Worm (Caenorhabditis elegans): ENCODE data around the gene arrd-22.
A peak's percentile ranks its signal among the peaks of the same experiment; 100 is the strongest.

arrd-22 gene

DNA sequence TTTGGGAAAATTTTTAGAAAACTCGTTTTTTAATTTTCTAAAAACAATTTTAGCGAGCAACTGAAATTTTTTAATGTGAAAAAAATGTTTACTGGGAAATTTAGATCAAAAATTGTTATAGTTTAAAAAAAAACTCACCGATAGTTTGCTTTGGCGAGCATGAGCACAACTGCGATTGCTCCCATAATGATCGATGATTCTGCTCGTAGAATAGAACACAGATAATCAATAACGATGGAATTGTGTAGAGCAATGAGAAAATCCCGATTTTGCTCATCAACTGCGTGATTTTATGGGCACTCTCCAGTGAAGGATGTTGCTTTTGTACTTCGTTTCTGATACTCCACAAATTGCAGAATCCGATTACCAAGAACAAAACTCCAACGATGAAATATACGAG lies 32.3 kb downstream of the arrd-22 start:
- TF ChIP-seq pqm-1 (tag; optimal IDR thresholded peaks at IDR 0.05) (no peak), C38D4.7 (GFP tag; optimal IDR thresholded peaks at IDR 0.05) (no peak), unc-55 (GFP tag; optimal IDR thresholded peaks at IDR 0.05) (no peak), elt-2 (tag; optimal IDR thresholded peaks at IDR 0.05) (no peak), sdc-2 (tag; optimal IDR thresholded peaks at IDR 0.05) (no peak), ceh-19 (GFP tag; optimal IDR thresholded peaks at IDR 0.05) (no peak), F13H6.1 (tag; optimal IDR thresholded peaks at IDR 0.05) (no peak), ahr-1 (tag; optimal IDR thresholded peaks at IDR 0.05) (no peak), pat-9 (tag; optimal IDR thresholded peaks at IDR 0.05) (no peak)

DNA sequence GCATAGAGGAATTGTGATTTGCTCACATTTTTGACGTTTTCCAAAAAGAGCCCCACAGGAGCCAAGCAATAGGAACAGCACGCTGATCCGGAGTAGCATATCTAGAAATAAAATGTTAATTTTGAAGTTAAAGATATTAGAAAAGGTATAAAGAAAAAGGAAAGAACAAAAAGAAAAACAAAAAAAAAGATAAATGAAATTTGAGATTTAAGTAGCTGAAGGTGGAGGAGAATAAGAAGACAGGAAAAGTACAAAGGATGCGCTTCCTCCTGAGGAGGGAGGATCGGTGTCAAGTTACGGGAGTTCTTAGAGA lies 34.4 kb downstream of the arrd-22 start, which contains the start of gene cfz-2:
cfz-2 (minus strand) TSS at position 101 of the 313 bp plus-strand sequence.
- no peak for TF ChIP-seq ref-2 (tag; optimal IDR thresholded peaks at IDR 0.05)
- TF ChIP-seq sdc-2 (tag; optimal IDR thresholded peaks at IDR 0.05): no peak
- peak; percentile 71 for TF ChIP-seq ceh-34 (tag; optimal IDR thresholded peaks at IDR 0.05)

DNA sequence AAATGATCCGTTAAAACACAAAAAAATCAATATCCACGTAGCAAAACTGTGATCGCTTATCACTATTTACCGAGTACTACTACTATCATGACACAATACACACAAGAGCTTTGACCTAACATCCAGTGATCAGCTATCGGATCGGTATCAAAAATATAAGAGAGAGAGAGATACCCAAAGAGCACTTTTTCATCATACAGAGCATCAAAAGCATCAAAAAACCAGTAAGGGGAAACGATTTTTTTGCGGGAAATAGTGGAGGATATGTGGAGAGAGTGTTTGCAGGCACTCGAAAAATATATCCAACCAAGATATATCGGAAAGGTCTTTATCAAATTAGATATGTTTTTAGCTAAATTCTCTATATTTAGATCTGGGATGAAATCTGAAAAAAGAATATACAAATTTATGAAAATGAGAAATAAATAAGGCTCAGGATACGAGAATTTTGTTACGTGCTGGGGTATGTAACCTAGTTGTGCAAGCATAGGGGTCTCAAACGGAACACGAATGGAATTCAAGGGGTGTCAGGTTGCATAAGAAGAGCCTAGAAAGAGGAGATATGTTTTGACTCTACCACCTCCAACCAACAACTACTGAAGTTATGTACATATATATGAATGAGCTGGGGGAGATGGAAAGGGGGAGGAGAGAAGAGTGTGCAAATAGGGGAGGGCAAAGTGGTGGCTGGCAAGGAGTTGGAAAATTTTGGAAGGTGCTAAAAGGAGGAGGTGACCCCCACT lies 34.9 kb downstream of the arrd-22 start:
- TF ChIP-seq tbx-2 (tag; optimal IDR thresholded peaks at IDR 0.05) (peak; percentile 37), ceh-34 (tag; optimal IDR thresholded peaks at IDR 0.05) (peak; percentile 92), ref-2 (tag; optimal IDR thresholded peaks at IDR 0.05) (peak; percentile 23), F13H6.1 (tag; optimal IDR thresholded peaks at IDR 0.05) (no peak), ceh-14 (tag; optimal IDR thresholded peaks at IDR 0.05) (no peak), ceh-19 (GFP tag; optimal IDR thresholded peaks at IDR 0.05) (peak; percentile 2), fkh-6 (tag; optimal IDR thresholded peaks at IDR 0.05) (no peak)

DNA sequence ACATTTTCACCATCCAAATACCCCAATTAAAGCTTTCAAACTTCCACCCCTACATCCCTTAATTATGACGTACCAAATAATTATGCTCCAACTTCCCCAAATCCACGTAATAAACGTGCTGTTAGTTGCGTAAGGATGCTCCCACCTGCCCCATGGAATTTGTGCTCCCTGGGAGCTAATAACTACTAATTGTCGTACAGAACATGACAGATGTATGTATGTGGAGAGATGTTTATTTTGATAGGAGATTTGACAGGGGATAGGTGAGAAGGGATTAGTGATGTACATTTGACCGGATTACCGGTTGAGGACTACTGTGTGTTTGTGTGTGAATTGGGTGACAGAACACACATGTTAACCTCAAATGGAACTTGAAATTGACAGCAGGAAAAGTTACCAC lies 39.5 kb downstream of the arrd-22 start:
- TF ChIP-seq tbx-2 (tag; optimal IDR thresholded peaks at IDR 0.05) (peak; percentile 8), ets-4 (tag; optimal IDR thresholded peaks at IDR 0.05) (no peak), nhr-232 (tag; optimal IDR thresholded peaks at IDR 0.05) (no peak)

DNA sequence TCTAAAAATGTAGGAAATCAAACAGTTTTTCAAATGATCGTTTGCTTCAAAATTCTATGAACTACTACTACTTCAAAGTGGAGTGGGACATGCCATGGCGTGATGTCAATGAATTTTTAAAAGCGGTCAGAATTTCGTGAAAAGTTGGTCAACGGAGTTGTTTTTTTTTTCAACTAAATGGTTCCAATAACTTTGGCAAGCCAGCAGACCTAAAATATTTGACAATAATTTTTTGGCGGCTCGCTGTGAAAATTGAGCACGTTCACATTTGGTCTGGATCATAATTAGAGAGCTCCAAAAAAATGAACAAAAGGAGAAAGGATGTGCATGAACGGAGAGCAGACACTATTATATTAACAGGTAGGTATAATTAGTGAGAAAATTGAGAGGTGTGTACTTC lies 40.0 kb downstream of the arrd-22 start:
- TF ChIP-seq ref-2 (tag; optimal IDR thresholded peaks at IDR 0.05): peak; percentile 72
- TF ChIP-seq odd-2 (tag; optimal IDR thresholded peaks at IDR 0.05): no peak

DNA sequence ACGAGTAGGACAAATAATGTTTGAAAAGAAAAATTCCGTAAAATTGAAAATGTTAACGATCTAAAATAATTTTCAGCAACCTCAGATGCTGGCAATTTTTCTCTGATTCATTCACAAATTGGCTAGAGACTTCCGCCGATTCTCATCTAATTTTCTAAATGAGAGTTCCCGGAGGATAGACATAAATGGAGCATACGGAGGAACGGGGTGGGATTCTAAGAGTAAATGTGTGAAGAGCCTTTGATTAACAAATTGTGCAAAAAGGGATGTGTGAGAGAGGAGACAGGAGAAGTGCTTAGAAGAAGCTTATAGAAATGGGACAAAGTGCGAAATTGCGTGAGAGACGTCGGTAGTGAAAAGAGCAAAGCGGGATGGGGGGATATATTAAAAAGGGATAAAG lies 41.3 kb downstream of the arrd-22 start:
- TF ChIP-seq elt-4 (tag; optimal IDR thresholded peaks at IDR 0.05) (no peak), tbx-7 (tag; optimal IDR thresholded peaks at IDR 0.05) (no peak), unc-42 (tag; optimal IDR thresholded peaks at IDR 0.05) (peak; percentile 65)

DNA sequence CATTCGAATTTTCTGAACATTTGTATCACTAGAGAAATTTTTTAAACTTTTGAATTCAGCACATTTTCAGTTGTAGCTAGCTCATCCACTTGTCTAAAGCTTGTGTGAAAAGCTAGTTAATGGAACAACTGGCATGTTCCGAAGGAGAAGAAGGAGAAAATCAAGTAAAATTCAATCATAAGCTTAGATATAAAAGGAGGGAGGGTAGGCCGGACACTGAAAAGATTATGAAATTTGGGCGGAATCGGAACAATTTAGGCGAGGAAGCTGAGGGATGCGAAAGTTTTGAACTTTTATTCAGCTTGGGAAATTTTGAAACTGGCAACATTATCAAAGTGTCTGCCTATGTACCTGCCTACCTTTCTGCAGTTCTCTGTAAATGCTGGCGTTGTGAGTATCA lies 42.2 kb downstream of the arrd-22 start:
- TF ChIP-seq fkh-10 (GFP tag; optimal IDR thresholded peaks at IDR 0.05) (no peak), ceh-48 (tag; optimal IDR thresholded peaks at IDR 0.05) (no peak), unc-42 (tag; optimal IDR thresholded peaks at IDR 0.05) (peak; percentile 89), C08G9.2 (tag; optimal IDR thresholded peaks at IDR 0.05) (no peak)

DNA sequence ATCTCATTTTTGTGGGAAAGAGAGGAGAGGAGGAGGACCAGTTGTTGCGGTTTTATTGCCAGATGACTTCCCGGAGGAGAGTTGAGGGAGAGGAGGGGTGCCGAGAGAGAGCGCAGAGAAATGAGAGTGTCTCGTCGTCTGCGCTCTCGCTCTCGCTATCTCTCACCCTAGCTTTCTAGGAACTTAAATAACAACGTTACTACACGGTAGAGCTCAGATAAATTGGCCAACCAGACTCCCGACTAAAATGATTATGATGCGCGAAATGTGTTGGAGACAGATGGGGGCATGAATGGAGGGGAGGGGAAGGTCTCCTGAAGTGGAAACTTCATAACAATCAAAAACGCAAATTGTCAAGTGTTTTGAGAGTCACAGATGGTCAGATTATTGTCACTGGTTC lies 44.3 kb downstream of the arrd-22 start:
- TF ChIP-seq unc-42 (tag; optimal IDR thresholded peaks at IDR 0.05): peak; percentile 82
- TF ChIP-seq ref-2 (tag; optimal IDR thresholded peaks at IDR 0.05): peak; percentile 28
- no peak for TF ChIP-seq madf-2 (tag; optimal IDR thresholded peaks at IDR 0.05)
- TF ChIP-seq elt-4 (tag; optimal IDR thresholded peaks at IDR 0.05): no peak
- TF ChIP-seq rnt-1 (tag; optimal IDR thresholded peaks at IDR 0.05): peak; percentile 9
- no peak for TF ChIP-seq ets-4 (tag; optimal IDR thresholded peaks at IDR 0.05)
- TF ChIP-seq unc-55 (GFP tag; optimal IDR thresholded peaks at IDR 0.05): peak; percentile 38

Data from whole organism, late embryonic.